Worm (Caenorhabditis elegans): ENCODE results near the gene K07H8.9.

DNA sequence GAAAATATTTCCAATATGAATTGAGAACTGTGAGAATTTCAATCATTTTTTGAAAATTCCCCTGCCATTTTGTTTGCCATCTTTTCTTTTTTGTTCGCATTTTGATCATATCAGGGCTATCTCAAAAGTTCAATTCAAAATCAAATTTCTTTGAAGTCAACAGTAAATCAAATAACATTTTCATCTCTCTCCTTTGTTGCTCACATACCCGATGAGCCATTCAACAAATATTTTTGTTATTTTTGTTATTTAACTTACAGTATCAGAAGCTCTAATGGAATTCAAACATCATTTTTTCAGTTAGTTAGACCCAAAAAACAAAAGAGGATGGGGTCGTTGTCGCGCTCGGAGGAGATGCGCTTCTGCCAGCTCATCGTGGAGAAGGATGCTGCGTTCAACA, 17.4 kb upstream of the K07H8.9 start, which contains the start of gene vha-5:
- TF ChIP-seq mep-1 (tag; optimal IDR thresholded peaks at IDR 0.05) (no peak), nhr-28 (tag; optimal IDR thresholded peaks at IDR 0.05) (no peak), daf-19 (GFP tag; conservative IDR thresholded peaks at IDR 0.05) (no peak), mxl-2 (GFP tag; conservative IDR thresholded peaks at IDR 0.05) (no peak), gei-8 (GFP tag; optimal IDR thresholded peaks at IDR 0.05) (no peak), zag-1 (tag; optimal IDR thresholded peaks at IDR 0.05) (no peak), arid-1 (GFP tag; conservative IDR thresholded peaks at IDR 0.05) (no peak), hif-1 (tag; optimal IDR thresholded peaks at IDR 0.05) (no peak), pqm-1 (tag; optimal IDR thresholded peaks at IDR 0.05) (no peak), hmg-1.1 (GFP tag; IDR thresholded peaks at IDR 0.05) (no peak), nhr-11 (tag; optimal IDR thresholded peaks at IDR 0.05) (no peak), nhr-6 (tag; optimal IDR thresholded peaks at IDR 0.05) (no peak), pha-4 (GFP tag; IDR thresholded peaks at IDR 0.05) (no peak), pha-4 (tag; optimal IDR thresholded peaks at IDR 0.05) (no peak)
